Fruit fly (Drosophila melanogaster): ENCODE measurements around the gene CG33080.

Gene CG33080

DNA sequence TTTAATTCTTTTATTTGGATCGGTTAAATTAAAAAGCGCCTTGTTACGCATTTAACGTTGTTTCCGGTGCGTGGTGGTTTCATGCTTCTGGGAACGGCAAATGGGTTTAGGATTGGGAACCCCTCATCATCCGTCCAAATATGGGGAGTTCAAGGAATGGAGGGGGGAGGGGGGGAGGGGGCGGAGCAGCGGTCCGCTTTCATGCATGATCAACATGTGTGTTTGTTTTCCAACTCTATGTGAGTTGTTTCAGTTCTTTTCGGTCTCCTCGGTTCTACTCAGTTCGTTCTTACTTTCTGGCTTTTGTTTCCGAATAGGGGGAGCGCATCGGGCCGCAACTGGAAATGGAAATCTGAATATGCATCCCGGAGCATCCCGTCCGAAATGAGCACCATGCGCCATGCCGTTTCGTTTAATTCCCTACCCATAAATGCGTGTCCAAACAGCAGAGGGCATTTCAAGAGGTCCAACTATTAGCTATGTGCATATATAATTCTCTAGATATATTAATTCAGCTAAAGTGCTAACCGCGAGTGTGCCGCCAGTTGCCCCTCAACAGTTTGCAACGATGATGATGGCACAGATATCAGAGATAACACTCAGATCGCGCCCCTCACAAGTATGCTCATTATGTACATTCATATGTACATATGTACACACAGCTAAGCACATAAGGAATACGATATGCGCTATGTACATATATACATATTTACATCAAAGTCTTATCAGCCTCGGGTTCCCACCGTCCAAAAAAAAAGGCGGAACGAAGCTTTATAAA, 40.0 kb downstream of the CG33080 start (continued):
- TF ChIP-seq CG10565 (GFP tag; optimal IDR thresholded peaks at IDR 0.05) (peak; percentile 77), CG16779 (GFP tag; IDR thresholded peaks at IDR 0.05) (peak; percentile 89), Lhr (GFP tag; optimal IDR thresholded peaks at IDR 0.05) (peak; percentile 95), Mes4 (GFP tag; optimal IDR thresholded peaks at IDR 0.05) (peak; percentile 92), CG10209 (GFP tag; optimal IDR thresholded peaks at IDR 0.05) (peak; percentile 95), CG17385 (GFP tag; optimal IDR thresholded peaks at IDR 0.05) (peak; percentile 88), CG10267 (tag; optimal IDR thresholded peaks at IDR 0.05) (peak; percentile 75), CG6272 (GFP tag; IDR thresholded peaks at IDR 0.05) (no peak), CG2120 (GFP tag; optimal IDR thresholded peaks at IDR 0.05) (peak; percentile 65), CG4328 (GFP tag; optimal IDR thresholded peaks at IDR 0.05) (peak; percentile 98), gsb (GFP tag; IDR thresholded peaks at IDR 0.05) (peak; percentile 87), corto (GFP tag; optimal IDR thresholded peaks at IDR 0.05) (no peak), CG7271 (tag; optimal IDR thresholded peaks at IDR 0.05) (peak; percentile 82), dm (GFP tag; optimal IDR thresholded peaks at IDR 0.05) (peak; percentile 54), CG12104 (GFP tag; optimal IDR thresholded peaks at IDR 0.05) (peak; percentile 97), unc-4 (GFP tag; IDR thresholded peaks at IDR 0.05; ENCODE audit: partially characterized antibody) (no peak), wek (GFP tag; optimal IDR thresholded peaks at IDR 0.05) (peak; percentile 97), dimm (GFP tag; IDR thresholded peaks at IDR 0.05) (no peak), bigmax (GFP tag; optimal IDR thresholded peaks at IDR 0.05) (peak; percentile 73), ranshi (GFP tag; IDR thresholded peaks at IDR 0.05) (peak; percentile 90), Ets97D (GFP tag; optimal IDR thresholded peaks at IDR 0.05) (peak; percentile 71), CG3847 (GFP tag; IDR thresholded peaks at IDR 0.05) (peak; percentile 69), CG6791 (GFP tag; IDR thresholded peaks at IDR 0.05; ENCODE audit: partially characterized antibody) (no peak), CG6854 (GFP tag; optimal IDR thresholded peaks at IDR 0.05) (peak; percentile 93), CG15601 (tag; optimal IDR thresholded peaks at IDR 0.05) (peak; percentile 98), PHDP (tag; optimal IDR thresholded peaks at IDR 0.05) (peak; percentile 94), zen (tag; optimal IDR thresholded peaks at IDR 0.05) (peak; percentile 82), Sin3A (optimal IDR thresholded peaks at IDR 0.05) (no peak), CG12391 (tag; optimal IDR thresholded peaks at IDR 0.05) (peak; percentile 78), dan (GFP tag; IDR thresholded peaks at IDR 0.05) (no peak), tio (GFP tag; optimal IDR thresholded peaks at IDR 0.05) (peak; percentile 89), psq (GFP tag; optimal IDR thresholded peaks at IDR 0.05) (peak; percentile 76), Six4 (GFP tag; optimal IDR thresholded peaks at IDR 0.05) (peak; percentile 88), odd (GFP tag; optimal IDR thresholded peaks at IDR 0.05) (peak; percentile 97), crp (GFP tag; optimal IDR thresholded peaks at IDR 0.05) (peak in 1 of 2 experiments; percentile 55), HmgD (GFP tag; optimal IDR thresholded peaks at IDR 0.05) (peak; percentile 62), Scr (GFP tag; IDR thresholded peaks at IDR 0.05; ENCODE audit: partially characterized antibody) (no peak), TFAM (GFP tag; optimal IDR thresholded peaks at IDR 0.05) (peak; percentile 84), CG8089 (GFP tag; optimal IDR thresholded peaks at IDR 0.05) (peak; percentile 94), pb (GFP tag; optimal IDR thresholded peaks at IDR 0.05) (peak; percentile 80), CG12942 (GFP tag; optimal IDR thresholded peaks at IDR 0.05) (peak; percentile 81), org-1 (GFP tag; optimal IDR thresholded peaks at IDR 0.05) (peak; percentile 92), row (GFP tag; IDR thresholded peaks at IDR 0.05) (peak; percentile 73), fd3F (GFP tag; optimal IDR thresholded peaks at IDR 0.05) (peak; percentile 94), CG12744 (GFP tag; optimal IDR thresholded peaks at IDR 0.05) (peak; percentile 85), Jarid2 (GFP tag; optimal IDR thresholded peaks at IDR 0.05) (peak; percentile 85), Nf-YA (GFP tag; IDR thresholded peaks at IDR 0.05) (peak; percentile 92), Camta (GFP tag; optimal IDR thresholded peaks at IDR 0.05) (peak; percentile 95), wdn (GFP tag; IDR thresholded peaks at IDR 0.05) (peak; percentile 74; the same call in 1 of the 2 replicates)

Measured in whole organism, embryonic.